Worm (Caenorhabditis elegans): Measurements from ENCODE around the gene srj-22.

- TF ChIP-seq unc-39 (tag; optimal IDR thresholded peaks at IDR 0.05) (no peak), mep-1 (tag; optimal IDR thresholded peaks at IDR 0.05) (no peak), sem-2 (GFP tag; optimal IDR thresholded peaks at IDR 0.05) (no peak), elt-3 (tag; optimal IDR thresholded peaks at IDR 0.05) (no peak), snpc-4 (tag; optimal IDR thresholded peaks at IDR 0.05) (no peak), ham-2 (GFP tag; optimal IDR thresholded peaks at IDR 0.05) (no peak), nhr-28 (tag; optimal IDR thresholded peaks at IDR 0.05) (no peak)
Observed at ce11 chrV:10693749-10694148, 49.8 kb downstream of the srj-22 start.

Measured in whole organism, mixed stage, embryonic.